Worm (Caenorhabditis elegans) whole organism, late embryonic: ENCODE measurements around the gene rpac-19.

ENCODE experiments used
- C38D4.7 ChIP-seq: fragments of 200-800 bp; sonication (Bioruptor generic); optimal IDR thresholded peaks from 2 replicates; lab custom pipeline; 2018; ENCODE audit warnings: mild to moderate bottlenecking, missing genetic modification characterization, moderate library complexity, missing compliant biosample characterization
- ama-1 ChIP-seq: fragments of 150-350 bp; optimal IDR thresholded peaks from 2 replicates; lab custom pipeline; 2014
- fkh-10 ChIP-seq: fragments of 150-350 bp; optimal IDR thresholded peaks from 2 replicates; lab custom pipeline; 2014; ENCODE audit warnings: missing biosample characterization, missing genetic modification reagents, missing genetic modification characterization
- hlh-30 ChIP-seq: sonication (generic microtip); optimal IDR thresholded peaks from 2 replicates; lab custom pipeline; 2017; ENCODE audit warnings: antibody characterized with exemption, missing genetic modification characterization, missing compliant biosample characterization; ENCODE audit not compliant: insufficient read depth
- lin-11 ChIP-seq: fragments of 200-800 bp; sonication (Bioruptor generic); optimal IDR thresholded peaks from 2 replicates; lab custom pipeline; 2018; ENCODE audit warnings: mild to moderate bottlenecking, missing genetic modification characterization, missing compliant biosample characterization
- tbx-2 ChIP-seq: sonication (generic microtip); optimal IDR thresholded peaks from 2 replicates; lab custom pipeline; 2016; ENCODE audit warnings: missing genetic modification characterization, missing compliant biosample characterization

DNA sequence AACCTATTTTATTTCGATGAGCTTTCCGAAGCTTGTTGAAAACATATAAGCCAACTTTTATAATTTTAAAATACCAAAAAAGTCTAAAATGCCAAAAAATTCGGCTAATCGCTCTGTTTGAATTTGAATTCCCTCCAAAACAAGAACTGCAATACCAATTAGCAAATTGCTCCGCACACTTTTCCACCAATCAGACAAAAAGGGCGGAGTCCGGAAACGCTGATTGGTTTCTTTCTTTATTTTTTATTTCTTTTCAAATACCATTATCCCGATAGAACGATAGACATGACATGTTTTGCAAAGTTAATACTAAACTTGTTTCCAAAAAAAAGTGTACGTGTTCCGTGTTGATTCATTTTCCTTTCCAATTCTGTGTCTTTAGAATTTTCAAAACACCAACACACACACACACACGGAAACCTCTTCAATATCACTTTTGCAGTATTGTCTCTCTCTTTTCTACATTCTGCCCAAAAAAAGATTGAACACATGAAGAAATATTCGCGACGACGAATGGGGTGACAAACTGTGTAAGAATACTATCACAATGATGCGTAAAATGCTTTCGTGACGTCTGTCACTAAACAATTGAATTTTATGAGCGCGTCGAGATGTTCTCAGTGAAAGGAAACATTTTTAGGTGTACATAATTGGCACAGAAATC, 12.0 kb downstream of the rpac-19 start:
- no peak for TF ChIP-seq ama-1
- no peak for TF ChIP-seq tbx-2
- TF ChIP-seq hlh-30: no peak
- TF ChIP-seq fkh-10 (GFP tag; lab: Kevin White, UChicago): no peak
- TF ChIP-seq lin-11: no peak
- TF ChIP-seq C38D4.7 (GFP tag; lab: Kevin White, UChicago): no peak
